Worm (Caenorhabditis elegans) whole organism, L2 larva: ENCODE results near the gene F54H12.8.

Experiments used
- ceh-82 ChIP-seq: fragments of 150-350 bp; optimal IDR thresholded peaks from 2 replicates; lab custom pipeline; 2014; ENCODE audit warnings: missing biosample characterization, missing genetic modification characterization
- sma-9 ChIP-seq, 2 experiments: fragments of 150-350 bp in 1 of 2; sonication (generic microtip) in 1 of 2; optimal IDR thresholded peaks; 2 replicates each; lab custom pipeline; 2014 to 2016; ENCODE audit warnings: missing genetic modification characterization in 2 of 2, mild to moderate bottlenecking in 1 of 2, missing biosample characterization in 1 of 2, missing compliant biosample characterization in 1 of 2, missing genetic modification reagents in 1 of 2, moderate library complexity in 1 of 2
- unc-39 ChIP-seq: fragments of 150-350 bp; optimal IDR thresholded peaks from 2 replicates; lab custom pipeline; 2014; ENCODE audit warnings: missing biosample characterization, missing genetic modification characterization

DNA sequence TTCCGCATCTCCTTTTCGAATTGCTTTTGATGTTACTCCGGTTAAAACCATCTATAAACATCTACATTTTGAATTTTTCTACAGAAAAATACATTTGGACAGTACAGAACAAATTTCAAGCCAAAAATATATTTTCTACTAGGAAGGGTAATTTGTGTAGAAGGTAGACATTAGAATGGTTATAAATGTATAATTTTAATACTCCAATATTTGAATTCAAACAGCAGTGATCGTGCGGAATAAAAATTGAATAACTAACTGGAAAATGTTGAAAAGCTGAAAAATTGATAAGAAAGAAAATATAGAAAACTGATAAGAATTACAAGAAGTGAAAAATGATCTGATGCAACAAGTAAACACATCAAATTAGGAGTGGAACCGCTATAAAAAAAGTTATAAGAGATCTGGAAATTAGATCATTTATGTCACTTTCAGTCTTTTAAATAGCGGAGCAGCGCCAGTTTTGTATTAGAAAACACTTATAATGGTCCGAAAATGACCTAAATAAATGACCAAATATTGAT is 22.0 kb downstream of the F54H12.8 start, which contains the start of gene gsto-1:
- no peak for TF ChIP-seq sma-9 (GFP tag; optimal IDR thresholded peaks at IDR 0.05; lab: Kevin White, UChicago)
- TF ChIP-seq sma-9 (tag; optimal IDR thresholded peaks at IDR 0.05; lab: Kevin White, UChicago), result no peak
- no peak for TF ChIP-seq unc-39 (tag; lab: Kevin White, UChicago)
- TF ChIP-seq ceh-82, result no peak
